Worm (Caenorhabditis elegans) whole organism, early embryonic: ENCODE results near the gene tig-2.

Experiments used
- aly-1 ChIP-seq: sonication (generic microtip); optimal IDR thresholded peaks from 2 replicates; lab custom pipeline; 2016; ENCODE audit warnings: missing genetic modification characterization, missing compliant biosample characterization
- ama-1 ChIP-seq: fragments of 150-350 bp; optimal IDR thresholded peaks from 2 replicates; lab custom pipeline; 2014
- ceh-13 ChIP-seq: fragments of 200-800 bp; sonication (Bioruptor generic); optimal IDR thresholded peaks from 2 replicates; lab custom pipeline; 2018; ENCODE audit warnings: mild to moderate bottlenecking, missing genetic modification characterization, missing compliant biosample characterization
- ceh-36 ChIP-seq: sonication (generic microtip); optimal IDR thresholded peaks from 2 replicates; lab custom pipeline; 2016; ENCODE audit warnings: missing genetic modification characterization, inconsistent platforms, missing compliant biosample characterization
- hmbx-1 ChIP-seq: sonication (generic microtip); optimal IDR thresholded peaks from 2 replicates; lab custom pipeline; 2016; ENCODE audit warnings: mild to moderate bottlenecking, missing genetic modification characterization, missing compliant biosample characterization
- hnd-1 ChIP-seq: sonication (generic microtip); optimal IDR thresholded peaks from 2 replicates; lab custom pipeline; 2016; ENCODE audit warnings: missing genetic modification characterization, missing compliant biosample characterization
- scrt-1 ChIP-seq: fragments of 200-800 bp; sonication (Bioruptor generic); IDR thresholded peaks from 2 replicates; pipeline ENCODE4 v1.3.6; 2022; ENCODE audit warnings: missing genetic modification characterization, missing compliant biosample characterization
- tbx-11 ChIP-seq: fragments of 200-800 bp; sonication (Bioruptor generic); IDR thresholded peaks from 2 replicates; pipeline ENCODE4 v1.3.6; 2022; ENCODE audit warnings: missing genetic modification characterization, missing compliant biosample characterization

DNA sequence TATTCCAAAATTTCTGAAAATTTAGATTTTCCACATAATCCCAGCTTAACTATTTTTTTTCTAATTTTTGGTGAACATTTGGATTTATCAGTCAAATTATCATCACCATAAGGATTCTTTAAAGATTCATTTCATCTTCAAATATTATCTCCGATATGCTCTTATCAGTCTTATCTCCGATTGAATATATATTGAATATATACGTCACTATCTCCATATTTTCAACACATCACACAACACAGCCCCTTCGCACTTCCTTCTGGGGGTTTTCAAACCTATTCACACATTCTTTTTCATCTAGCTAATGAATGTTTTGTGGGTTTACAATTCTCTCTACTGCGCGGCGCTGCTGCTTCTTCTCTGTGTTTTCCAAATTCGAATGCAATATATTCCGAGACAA lies 31.3 kb downstream of the tig-2 start:
- TF ChIP-seq ceh-13 (GFP tag; lab: Kevin White, UChicago) (no peak), hmbx-1 (tag; lab: Kevin White, UChicago) (no peak), ama-1 (lab: Kevin White, UChicago) (no peak), ceh-36 (tag; lab: Kevin White, UChicago) (no peak), scrt-1 (GFP tag; lab: Robert Waterston, UW) (no peak), aly-1 (no peak), tbx-11 (GFP tag; lab: Robert Waterston, UW) (no peak), hnd-1 (tag; lab: Kevin White, UChicago) (no peak)
